Worm (Caenorhabditis elegans): ENCODE measurements around the gene ugt-29.

Gene ugt-29

DNA sequence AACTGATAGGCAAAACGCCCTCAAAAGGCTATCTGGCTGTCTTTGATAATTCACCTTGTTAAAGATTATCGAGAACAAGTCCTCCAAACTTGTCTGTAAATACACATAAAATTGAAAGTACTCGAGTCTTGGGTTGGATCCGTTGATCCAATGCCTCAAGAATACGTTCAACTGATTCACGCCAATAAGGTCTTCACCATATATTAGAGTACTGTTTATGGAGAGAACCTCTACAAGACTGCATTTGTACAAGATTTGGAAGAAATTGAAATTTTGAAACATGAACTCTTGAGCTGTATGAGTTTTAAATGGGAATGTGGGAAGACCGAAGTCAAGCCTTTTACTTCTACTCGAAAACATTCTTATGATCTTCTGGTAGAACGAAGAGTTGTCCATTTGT lies 23.5 kb upstream of the ugt-29 start:
- no peak for TF ChIP-seq mls-2 (tag; optimal IDR thresholded peaks at IDR 0.05)
- TF ChIP-seq unc-62 (GFP tag; optimal IDR thresholded peaks at IDR 0.05) = no peak
- no peak for TF ChIP-seq ztf-11 (tag; optimal IDR thresholded peaks at IDR 0.05)
- TF ChIP-seq sptf-1 (tag; optimal IDR thresholded peaks at IDR 0.05) = no peak
- no peak for TF ChIP-seq nhr-237 (tag; optimal IDR thresholded peaks at IDR 0.05)
- no peak for TF ChIP-seq tbx-8 (GFP tag; optimal IDR thresholded peaks at IDR 0.05)
- no peak for TF ChIP-seq unc-120 (tag; optimal IDR thresholded peaks at IDR 0.05; ENCODE audit: poor library complexity, severe bottlenecking)
- TF ChIP-seq ceh-39 (tag; optimal IDR thresholded peaks at IDR 0.05) = no peak
- TF ChIP-seq nhr-12 (tag; optimal IDR thresholded peaks at IDR 0.05) = no peak

DNA sequence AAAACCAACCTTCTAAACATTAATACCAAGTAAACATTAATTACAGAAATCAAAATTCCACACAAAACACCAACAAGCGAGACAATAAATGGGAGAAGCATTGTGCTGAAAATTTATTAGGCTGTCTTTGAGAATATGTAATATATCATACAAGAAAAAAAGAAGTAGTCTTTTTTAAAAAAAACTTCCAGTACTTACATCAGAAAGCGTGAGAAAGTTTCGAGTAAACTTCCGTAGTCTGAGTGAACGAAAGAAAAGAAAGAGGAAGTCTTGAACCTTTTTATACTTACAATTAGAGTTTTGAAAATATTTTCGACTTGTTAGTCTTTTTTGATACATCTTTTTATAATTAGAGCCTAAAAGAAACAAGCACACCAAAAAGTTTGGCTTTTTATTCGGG lies 20.3 kb upstream of the ugt-29 start, which contains the start of gene srbc-40:
Gene srbc-40, minus strand, starts transcription at position 101 of the 400 bp plus-strand sequence.
- TF ChIP-seq lsy-2 (tag; optimal IDR thresholded peaks at IDR 0.05) = no peak
- TF ChIP-seq zip-8 (tag; optimal IDR thresholded peaks at IDR 0.05) = no peak
- TF ChIP-seq unc-120 (tag; optimal IDR thresholded peaks at IDR 0.05; ENCODE audit: poor library complexity, severe bottlenecking) = no peak

DNA sequence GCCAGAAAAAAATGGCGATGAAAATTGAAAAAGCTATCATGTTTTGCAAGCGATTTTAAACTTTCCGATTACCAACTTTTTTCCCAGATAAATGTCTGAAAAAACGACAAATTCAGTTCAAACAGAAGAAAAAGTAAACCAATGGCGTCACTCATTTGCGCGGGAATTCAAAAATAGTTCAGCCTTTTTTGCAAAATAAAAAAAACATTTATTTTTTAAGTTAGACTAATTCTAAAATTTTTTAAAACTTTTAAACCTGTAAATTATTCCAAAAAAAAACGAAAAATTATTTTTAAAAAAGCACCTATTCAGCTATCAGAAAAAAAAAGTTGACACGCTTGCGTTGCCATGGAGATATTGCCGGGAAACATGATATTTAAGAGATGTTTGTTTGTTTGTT lies 13.5 kb upstream of the ugt-29 start, which contains the start of gene cyp-33C11:
Gene cyp-33C11, minus strand, starts transcription at position 101 of the 400 bp plus-strand sequence.
- TF ChIP-seq zip-8 (tag; optimal IDR thresholded peaks at IDR 0.05) = no peak
- TF ChIP-seq lin-32 (GFP tag; optimal IDR thresholded peaks at IDR 0.05) = no peak
- no peak for TF ChIP-seq ceh-43 (GFP tag; optimal IDR thresholded peaks at IDR 0.05)
- TF ChIP-seq snpc-4 (tag; optimal IDR thresholded peaks at IDR 0.05) = no peak
- TF ChIP-seq cnd-1 (tag; optimal IDR thresholded peaks at IDR 0.05) = no peak
- no peak for TF ChIP-seq tbx-8 (GFP tag; optimal IDR thresholded peaks at IDR 0.05)
- TF ChIP-seq unc-39 (tag; optimal IDR thresholded peaks at IDR 0.05) = no peak
- TF ChIP-seq lsy-2 (tag; optimal IDR thresholded peaks at IDR 0.05) = no peak

DNA sequence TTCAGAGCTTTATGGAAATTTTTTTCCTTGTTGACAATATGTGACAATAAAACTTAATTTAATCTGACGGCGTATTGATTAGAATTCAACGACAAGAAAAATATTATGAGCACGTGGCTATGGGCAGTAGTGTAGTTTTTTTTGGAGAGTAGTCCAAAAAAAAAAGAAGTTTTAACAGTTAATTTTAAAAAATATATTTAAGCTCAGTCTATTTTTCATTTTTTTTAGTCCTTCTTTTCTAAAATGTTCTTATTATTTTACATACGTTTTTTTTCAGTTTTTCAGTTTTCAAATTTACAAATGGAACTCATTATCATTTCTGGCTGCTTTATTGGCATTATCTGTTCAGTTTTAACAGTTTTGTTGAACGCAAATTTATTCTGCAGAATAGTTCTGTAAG lies 9.4 kb upstream of the ugt-29 start, which contains the start of gene srbc-39:
Gene srbc-39, plus strand, starts transcription at position 301 of the 400 bp plus-strand sequence.
- no peak for TF ChIP-seq blmp-1 (tag; optimal IDR thresholded peaks at IDR 0.05)
- no peak for TF ChIP-seq cnd-1 (tag; optimal IDR thresholded peaks at IDR 0.05)
- no peak for TF ChIP-seq unc-39 (tag; optimal IDR thresholded peaks at IDR 0.05)
- TF ChIP-seq ceh-43 (GFP tag; optimal IDR thresholded peaks at IDR 0.05) = no peak
- no peak for TF ChIP-seq hlh-1 (tag; optimal IDR thresholded peaks at IDR 0.05)
- TF ChIP-seq nhr-76 (tag; optimal IDR thresholded peaks at IDR 0.05) = no peak
- TF ChIP-seq ceh-39 (tag; optimal IDR thresholded peaks at IDR 0.05) = no peak
- TF ChIP-seq ceh-83 (GFP tag; optimal IDR thresholded peaks at IDR 0.05) = no peak
- TF ChIP-seq lin-13 (tag; optimal IDR thresholded peaks at IDR 0.05) = no peak
- TF ChIP-seq mep-1 (tag; optimal IDR thresholded peaks at IDR 0.05) = no peak
- TF ChIP-seq flh-1 (GFP tag; optimal IDR thresholded peaks at IDR 0.05) = no peak
- TF ChIP-seq nhr-12 (tag; optimal IDR thresholded peaks at IDR 0.05) = no peak
- TF ChIP-seq drap-1 (GFP tag; optimal IDR thresholded peaks at IDR 0.05) = no peak
- no peak for TF ChIP-seq zip-8 (tag; optimal IDR thresholded peaks at IDR 0.05)
- TF ChIP-seq mls-2 (tag; optimal IDR thresholded peaks at IDR 0.05) = no peak
- TF ChIP-seq nhr-2 (tag; optimal IDR thresholded peaks at IDR 0.05) = no peak

DNA sequence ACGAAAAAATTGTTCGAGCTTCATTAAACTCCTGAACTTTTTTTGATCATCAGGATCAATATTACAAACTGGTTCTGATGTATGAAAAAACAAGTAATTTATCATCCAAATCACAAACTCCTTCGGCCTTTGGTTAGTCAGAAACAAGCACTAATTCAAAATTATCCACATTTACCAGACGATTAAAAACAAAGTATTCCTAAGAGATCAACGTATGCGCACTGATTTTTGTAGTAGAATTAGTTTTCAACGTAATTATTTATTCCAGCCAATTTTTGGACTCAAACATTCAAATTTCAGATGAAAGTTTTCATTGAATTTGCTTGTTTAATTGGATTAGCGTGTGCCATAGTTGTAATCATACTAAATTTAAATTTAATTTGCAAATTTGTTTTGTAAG lies 7.5 kb upstream of the ugt-29 start, which contains the start of gene srbc-38:
Gene srbc-38, plus strand, starts transcription at position 301 of the 400 bp plus-strand sequence.
- TF ChIP-seq nhr-2 (tag; optimal IDR thresholded peaks at IDR 0.05) (no peak), lin-13 (tag; optimal IDR thresholded peaks at IDR 0.05) (no peak), elt-1 (tag; optimal IDR thresholded peaks at IDR 0.05; ENCODE audit: borderline replicate concordance, insufficient read depth) (no peak), nhr-12 (tag; optimal IDR thresholded peaks at IDR 0.05) (no peak), sem-2 (GFP tag; optimal IDR thresholded peaks at IDR 0.05) (no peak), lsy-2 (tag; optimal IDR thresholded peaks at IDR 0.05) (no peak), mab-5 (tag; optimal IDR thresholded peaks at IDR 0.05) (no peak), snpc-4 (tag; optimal IDR thresholded peaks at IDR 0.05) (no peak), ces-1 (GFP tag; optimal IDR thresholded peaks at IDR 0.05) (no peak), unc-120 (tag; optimal IDR thresholded peaks at IDR 0.05; ENCODE audit: poor library complexity, severe bottlenecking) (no peak), bed-3 (GFP tag; optimal IDR thresholded peaks at IDR 0.05) (no peak), elt-3 (tag; optimal IDR thresholded peaks at IDR 0.05) (no peak)
